Worm (Caenorhabditis elegans) whole organism, late embryonic: ENCODE data around the gene W08E12.8.
A peak's percentile ranks its signal among the peaks of the same experiment; 100 is the strongest.

Experiments
- C38D4.7 ChIP-seq: fragments of 200-800 bp; sonication (Bioruptor generic); optimal IDR thresholded peaks from 2 replicates; lab custom pipeline; 2018; ENCODE audit warnings: mild to moderate bottlenecking, missing genetic modification characterization, moderate library complexity, missing compliant biosample characterization
- K02D7.2 ChIP-seq: sonication (generic microtip); optimal IDR thresholded peaks from 2 replicates; lab custom pipeline; 2017; ENCODE audit warnings: mild to moderate bottlenecking, missing genetic modification characterization, missing compliant biosample characterization
- K09A11.1 ChIP-seq: sonication (generic microtip); optimal IDR thresholded peaks from 2 replicates; lab custom pipeline; 2017; ENCODE audit warnings: antibody characterized with exemption, mild to moderate bottlenecking, missing genetic modification characterization, missing compliant biosample characterization; ENCODE audit not compliant: insufficient read depth
- ahr-1 ChIP-seq: sonication (generic microtip); optimal IDR thresholded peaks from 2 replicates; lab custom pipeline; 2016; ENCODE audit warnings: missing genetic modification characterization, missing compliant biosample characterization
- ceh-14 ChIP-seq: sonication (generic microtip); optimal IDR thresholded peaks from 2 replicates; lab custom pipeline; 2016; ENCODE audit warnings: missing genotype, missing genetic modification characterization, missing compliant biosample characterization
- ceh-22 ChIP-seq: sonication (generic microtip); optimal IDR thresholded peaks from 2 replicates; lab custom pipeline; 2017; ENCODE audit warnings: missing biosample characterization, missing genetic modification characterization
- ceh-30 ChIP-seq: fragments of 150-350 bp; optimal IDR thresholded peaks from 2 replicates; lab custom pipeline; 2014; ENCODE audit warnings: missing biosample characterization, missing genetic modification characterization
- ceh-31 ChIP-seq: sonication (generic microtip); optimal IDR thresholded peaks from 2 replicates; lab custom pipeline; 2016; ENCODE audit warnings: missing genetic modification characterization, missing compliant biosample characterization
- ceh-34 ChIP-seq: sonication (generic microtip); optimal IDR thresholded peaks from 2 replicates; lab custom pipeline; 2016; ENCODE audit warnings: mild to moderate bottlenecking, missing genetic modification characterization, missing compliant biosample characterization
- ceh-45 ChIP-seq: fragments of 200-800 bp; sonication (Bioruptor generic); IDR thresholded peaks from 2 replicates; pipeline ENCODE4 v1.3.6; 2022; ENCODE audit warnings: missing genetic modification reagents, missing genetic modification characterization, missing compliant biosample characterization
- ceh-48 ChIP-seq: sonication (generic microtip); optimal IDR thresholded peaks from 2 replicates; lab custom pipeline; 2016; ENCODE audit warnings: missing genetic modification characterization, inconsistent platforms, missing compliant biosample characterization
- ceh-6 ChIP-seq: fragments of 200-800 bp; sonication (Bioruptor generic); optimal IDR thresholded peaks from 2 replicates; lab custom pipeline; 2018; ENCODE audit warnings: mild to moderate bottlenecking, missing genetic modification characterization, missing compliant biosample characterization
- ceh-9 ChIP-seq: sonication (generic microtip); optimal IDR thresholded peaks from 2 replicates; lab custom pipeline; 2016; ENCODE audit warnings: mild to moderate bottlenecking, missing genetic modification characterization, inconsistent platforms, missing compliant biosample characterization
- che-1 ChIP-seq: sonication (generic microtip); optimal IDR thresholded peaks from 2 replicates; lab custom pipeline; 2016; ENCODE audit warnings: mild to moderate bottlenecking, missing genetic modification characterization, missing compliant biosample characterization
- dve-1 ChIP-seq: sonication (generic microtip); optimal IDR thresholded peaks from 2 replicates; lab custom pipeline; 2017; ENCODE audit warnings: antibody characterized with exemption, mild to moderate bottlenecking, missing genetic modification characterization, missing compliant biosample characterization
- elt-2 ChIP-seq: sonication (generic microtip); optimal IDR thresholded peaks from 2 replicates; lab custom pipeline; 2016; ENCODE audit warnings: missing genetic modification reagents, missing genetic modification characterization, missing compliant biosample characterization
- elt-4 ChIP-seq: sonication (generic microtip); optimal IDR thresholded peaks from 2 replicates; lab custom pipeline; 2016; ENCODE audit warnings: missing genetic modification characterization, missing compliant biosample characterization
- ets-4 ChIP-seq: sonication (generic microtip); optimal IDR thresholded peaks from 2 replicates; lab custom pipeline; 2016; ENCODE audit warnings: missing genetic modification characterization, missing compliant biosample characterization
- eyg-1 ChIP-seq: sonication (generic microtip); optimal IDR thresholded peaks from 2 replicates; lab custom pipeline; 2016; ENCODE audit warnings: missing genotype, missing genetic modification characterization, missing compliant biosample characterization
- fax-1 ChIP-seq: sonication (generic microtip); optimal IDR thresholded peaks from 2 replicates; lab custom pipeline; 2016; ENCODE audit warnings: missing genotype, missing genetic modification characterization, missing compliant biosample characterization
- gmeb-2 ChIP-seq: sonication (generic microtip); optimal IDR thresholded peaks from 2 replicates; lab custom pipeline; 2016; ENCODE audit warnings: missing genetic modification characterization, inconsistent platforms, missing compliant biosample characterization
- hlh-13 ChIP-seq: fragments of 200-800 bp; sonication (Bioruptor generic); optimal IDR thresholded peaks from 2 replicates; lab custom pipeline; 2018; ENCODE audit warnings: mild to moderate bottlenecking, missing genetic modification characterization, missing compliant biosample characterization
- hlh-15 ChIP-seq: sonication (generic microtip); optimal IDR thresholded peaks from 2 replicates; lab custom pipeline; 2016; ENCODE audit warnings: missing genetic modification characterization, missing compliant biosample characterization
- hlh-8 ChIP-seq: sonication (generic microtip); optimal IDR thresholded peaks from 2 replicates; lab custom pipeline; 2016; ENCODE audit warnings: missing genotype, missing genetic modification characterization, missing compliant biosample characterization
- lim-6 ChIP-seq: sonication (generic microtip); optimal IDR thresholded peaks from 2 replicates; lab custom pipeline; 2016; ENCODE audit warnings: missing genetic modification characterization, missing compliant biosample characterization
- lin-11 ChIP-seq: fragments of 200-800 bp; sonication (Bioruptor generic); optimal IDR thresholded peaks from 2 replicates; lab custom pipeline; 2018; ENCODE audit warnings: mild to moderate bottlenecking, missing genetic modification characterization, missing compliant biosample characterization
- madf-2 ChIP-seq: sonication (generic microtip); optimal IDR thresholded peaks from 2 replicates; lab custom pipeline; 2017; ENCODE audit warnings: missing genetic modification characterization, missing compliant biosample characterization
- mec-3 ChIP-seq: sonication (generic microtip); optimal IDR thresholded peaks from 2 replicates; lab custom pipeline; 2016; ENCODE audit warnings: borderline replicate concordance, missing genetic modification characterization, missing compliant biosample characterization
- nhr-11 ChIP-seq: fragments of 150-350 bp; optimal IDR thresholded peaks from 2 replicates; lab custom pipeline; 2014; ENCODE audit warnings: missing biosample characterization, missing genetic modification characterization
- nhr-232 ChIP-seq: sonication (generic microtip); optimal IDR thresholded peaks from 2 replicates; lab custom pipeline; 2016; ENCODE audit warnings: missing genetic modification characterization, missing compliant biosample characterization
- odd-2 ChIP-seq: sonication (generic microtip); optimal IDR thresholded peaks from 2 replicates; lab custom pipeline; 2017; ENCODE audit warnings: antibody characterized with exemption, mild to moderate bottlenecking, missing genetic modification characterization, missing compliant biosample characterization
- pag-3 ChIP-seq: sonication (generic microtip); optimal IDR thresholded peaks from 2 replicates; lab custom pipeline; 2016; ENCODE audit warnings: missing compliant biosample characterization, missing genetic modification characterization, borderline replicate concordance
- pax-1 ChIP-seq: fragments of 150-350 bp; optimal IDR thresholded peaks from 2 replicates; lab custom pipeline; 2014; ENCODE audit warnings: missing biosample characterization, missing genetic modification characterization
- pha-2 ChIP-seq: sonication (generic microtip); optimal IDR thresholded peaks from 2 replicates; lab custom pipeline; 2017; ENCODE audit warnings: mild to moderate bottlenecking, missing genetic modification characterization, missing compliant biosample characterization
- pha-4 ChIP-seq: fragments of 150-350 bp; optimal IDR thresholded peaks from 2 replicates; lab custom pipeline; 2018; ENCODE audit warnings: missing biosample characterization, missing genetic modification reagents, missing genetic modification characterization
- pqm-1 ChIP-seq: sonication (generic microtip); optimal IDR thresholded peaks from 2 replicates; lab custom pipeline; 2016; ENCODE audit warnings: missing genetic modification characterization, missing compliant biosample characterization
- pros-1 ChIP-seq: fragments of 150-350 bp; optimal IDR thresholded peaks from 2 replicates; lab custom pipeline; 2014; ENCODE audit warnings: missing biosample characterization, missing genetic modification reagents, missing genetic modification characterization
- ref-2 ChIP-seq: sonication (generic microtip); optimal IDR thresholded peaks from 2 replicates; lab custom pipeline; 2016; ENCODE audit warnings: missing genetic modification characterization, missing compliant biosample characterization
- sdc-2 ChIP-seq: sonication (generic microtip); optimal IDR thresholded peaks from 2 replicates; lab custom pipeline; 2016; ENCODE audit warnings: missing genotype, missing genetic modification characterization, missing compliant biosample characterization
- sox-4 ChIP-seq: sonication (generic microtip); optimal IDR thresholded peaks from 2 replicates; lab custom pipeline; 2017; ENCODE audit warnings: mild to moderate bottlenecking, missing genetic modification characterization, inconsistent platforms, missing compliant biosample characterization
- syd-9 ChIP-seq: sonication (generic microtip); optimal IDR thresholded peaks from 2 replicates; lab custom pipeline; 2016; ENCODE audit warnings: mild to moderate bottlenecking, missing genetic modification characterization, moderate library complexity, missing compliant biosample characterization
- tbx-7 ChIP-seq: sonication (generic microtip); optimal IDR thresholded peaks from 2 replicates; lab custom pipeline; 2016; ENCODE audit warnings: missing genotype, missing genetic modification characterization, missing compliant biosample characterization
- ttx-3 ChIP-seq: sonication (generic microtip); optimal IDR thresholded peaks from 2 replicates; lab custom pipeline; 2016; ENCODE audit warnings: missing genetic modification reagents, missing genetic modification characterization, missing compliant biosample characterization
- unc-3 ChIP-seq, 2 experiments: fragments of 200-800 bp in 1 of 2; sonication (Bioruptor generic) in 1 of 2; sonication (generic microtip) in 1 of 2; conservative IDR thresholded peaks in 1 of 2; optimal IDR thresholded peaks in 1 of 2; 2 replicates each; pipeline versions ENCODE4 v1.3.6 to Lab custom; 2016 to 2022; ENCODE audit warnings: missing compliant biosample characterization in 2 of 2, missing genetic modification characterization in 2 of 2, missing genetic modification reagents in 1 of 2
- unc-42 ChIP-seq: sonication (generic microtip); optimal IDR thresholded peaks from 2 replicates; lab custom pipeline; 2016; ENCODE audit warnings: missing genotype, missing genetic modification characterization, missing compliant biosample characterization
- unc-55 ChIP-seq: sonication (generic microtip); optimal IDR thresholded peaks from 2 replicates; lab custom pipeline; 2017; ENCODE audit warnings: missing biosample characterization, missing genetic modification reagents, missing genetic modification characterization
- zip-5 ChIP-seq: sonication (generic microtip); optimal IDR thresholded peaks from 2 replicates; lab custom pipeline; 2016; ENCODE audit warnings: missing genetic modification characterization, missing compliant biosample characterization
- ztf-16 ChIP-seq: sonication (generic microtip); optimal IDR thresholded peaks from 2 replicates; lab custom pipeline; 2017; ENCODE audit warnings: missing genetic modification characterization, missing compliant biosample characterization

The W08E12.8 gene

ce11 chrIV:3293800-3294493, 1.8 kb downstream of the W08E12.8 start:
- no peak for TF ChIP-seq K09A11.1 (tag; lab: Kevin White, UChicago)
- no peak for TF ChIP-seq odd-2 (tag; lab: Kevin White, UChicago)
- no peak for TF ChIP-seq unc-55
- TF ChIP-seq zip-5: no peak

- TF ChIP-seq nhr-11 (tag; lab: Kevin White, UChicago) (no peak), ceh-31 (peak; percentile 94), C38D4.7 (GFP tag; lab: Kevin White, UChicago) (peak; percentile 5), elt-2 (tag; lab: Kevin White, UChicago) (peak; percentile 79), ceh-14 (tag; lab: Kevin White, UChicago) (peak; percentile 78), ceh-34 (tag; lab: Kevin White, UChicago) (peak; percentile 91), ceh-45 (GFP tag; lab: Robert Waterston, UW) (0 out of 2 replicates have a peak, but pooled peaks have one; percentile 10), odd-2 (tag; lab: Kevin White, UChicago) (no peak), pag-3 (tag; lab: Kevin White, UChicago) (no peak), ztf-16 (tag; lab: Kevin White, UChicago) (peak; percentile 41), ceh-9 (tag; lab: Kevin White, UChicago) (no peak), ceh-6 (peak; percentile 22), ceh-48 (tag; lab: Kevin White, UChicago) (peak; percentile 22), hlh-13 (GFP tag; lab: Kevin White, UChicago) (no peak), eyg-1 (peak; percentile 42), sdc-2 (peak; percentile 0), sox-4 (no peak), tbx-7 (peak; percentile 33), ets-4 (tag; lab: Kevin White, UChicago) (peak; percentile 84), unc-55 (peak; percentile 63), lin-11 (tag; lab: Kevin White, UChicago) (peak; percentile 17), pha-4 (tag; lab: Kevin White, UChicago) (no peak), ceh-22 (tag; lab: Kevin White, UChicago) (no peak), dve-1 (tag; lab: Kevin White, UChicago) (peak; percentile 74), hlh-8 (tag; lab: Kevin White, UChicago) (peak; percentile 84), K02D7.2 (tag; lab: Kevin White, UChicago) (peak; percentile 3), unc-42 (tag; lab: Kevin White, UChicago) (peak; percentile 72), ref-2 (tag; lab: Kevin White, UChicago) (peak; percentile 91), hlh-15 (tag; lab: Kevin White, UChicago) (peak; percentile 41), syd-9 (tag; lab: Kevin White, UChicago) (peak; percentile 35), pqm-1 (tag; lab: Kevin White, UChicago) (peak; percentile 25), lim-6 (tag; lab: Kevin White, UChicago) (no peak), che-1 (tag; lab: Kevin White, UChicago) (peak; percentile 25), gmeb-2 (no peak), madf-2 (tag; lab: Kevin White, UChicago) (peak; percentile 60), ahr-1 (peak; percentile 25), fax-1 (peak; percentile 78), unc-3 (GFP tag; conservative IDR thresholded peaks at IDR 0.05; lab: Robert Waterston, UW) (peak; percentile 49), unc-3 (tag; optimal IDR thresholded peaks at IDR 0.05; lab: Kevin White, UChicago) (peak; percentile 60), pha-2 (tag; lab: Kevin White, UChicago) (peak; percentile 15), pax-1 (tag; lab: Kevin White, UChicago) (peak; percentile 34), ceh-30 (tag; lab: Kevin White, UChicago) (peak; percentile 23), nhr-232 (no peak), ttx-3 (peak; percentile 68), mec-3 (tag; lab: Kevin White, UChicago) (no peak), pros-1 (tag; lab: Kevin White, UChicago) (peak; percentile 36), elt-4 (tag; lab: Kevin White, UChicago) (no peak)
These were observed 2.5 kb downstream of the W08E12.8 start, which contains the start of gene W08E12.7 for ce11 chrIV:3294553-3295185. Gene W08E12.7 (plus strand): TSS chrIV:3295135.
